Fruit fly (Drosophila melanogaster): ENCODE data around the gene CG8028.
A peak's percentile ranks its signal among the peaks of the same experiment; 100 is the strongest.

The CG8028 gene

dm6 chrX:19297899-19298784 is 18.0 kb upstream of the CG8028 start, which contains the start of gene CG8034 (continued):
- TF ChIP-seq eyg (GFP tag; optimal IDR thresholded peaks at IDR 0.05) (peak; percentile 91), CG13775 (GFP tag; optimal IDR thresholded peaks at IDR 0.05) (peak; percentile 96), sug (tag; optimal IDR thresholded peaks at IDR 0.05) (peak; percentile 96), ranshi (GFP tag; IDR thresholded peaks at IDR 0.05) (peak; percentile 93), crc (GFP tag; optimal IDR thresholded peaks at IDR 0.05) (peak; percentile 90), CG1792 (GFP tag; optimal IDR thresholded peaks at IDR 0.05) (peak; percentile 83), B-H2 (GFP tag; optimal IDR thresholded peaks at IDR 0.05) (peak; percentile 96), org-1 (GFP tag; optimal IDR thresholded peaks at IDR 0.05) (peak; percentile 97), sima (GFP tag; optimal IDR thresholded peaks at IDR 0.05) (peak; percentile 86), CG17328 (GFP tag; IDR thresholded peaks at IDR 0.05) (peak; percentile 83), Hsf (GFP tag; optimal IDR thresholded peaks at IDR 0.05) (peak; percentile 97), Sin3A (optimal IDR thresholded peaks at IDR 0.05) (no peak), CG14965 (GFP tag; optimal IDR thresholded peaks at IDR 0.05; ENCODE audit: borderline replicate concordance) (peak; percentile 46), CG17612 (GFP tag; IDR thresholded peaks at IDR 0.05) (peak; percentile 72), Sox102F (GFP tag; optimal IDR thresholded peaks at IDR 0.05) (peak; percentile 95), al (GFP tag; IDR thresholded peaks at IDR 0.05) (peak; percentile 95), E2f1 (GFP tag; IDR thresholded peaks at IDR 0.05) (peak; percentile 92), H15 (GFP tag; IDR thresholded peaks at IDR 0.05) (peak; percentile 90), CG15073 (GFP tag; optimal IDR thresholded peaks at IDR 0.05) (peak; percentile 55), Bgb (GFP tag; IDR thresholded peaks at IDR 0.05; ENCODE audit: partially characterized antibody) (0 out of 2 replicates have a peak, but pooled peaks have one; percentile 44), ttk (GFP tag; IDR thresholded peaks at IDR 0.05) (peak; percentile 91), CG2129 (GFP tag; IDR thresholded peaks at IDR 0.05; ENCODE audit: partially characterized antibody) (no peak), CG6683 (GFP tag; optimal IDR thresholded peaks at IDR 0.05) (peak; percentile 93), bcd (GFP tag; optimal IDR thresholded peaks at IDR 0.05) (peak; percentile 98), ewg (GFP tag; optimal IDR thresholded peaks at IDR 0.05) (peak; percentile 92), C15 (GFP tag; IDR thresholded peaks at IDR 0.05) (peak; percentile 80; the same call in 1 of the 3 replicates), CG17385 (GFP tag; optimal IDR thresholded peaks at IDR 0.05) (peak; percentile 92), CG34224 (GFP tag; IDR thresholded peaks at IDR 0.05; ENCODE audit: partially characterized antibody) (peak; percentile 30; the same call in 1 of the 3 replicates), unpg (GFP tag; optimal IDR thresholded peaks at IDR 0.05) (peak; percentile 97), CG11695 (GFP tag; IDR thresholded peaks at IDR 0.05) (peak; percentile 97), CG7839 (tag; optimal IDR thresholded peaks at IDR 0.05) (peak; percentile 98), HmgZ (tag; optimal IDR thresholded peaks at IDR 0.05) (peak; percentile 97), CG30403 (GFP tag; optimal IDR thresholded peaks at IDR 0.05) (peak; percentile 98), CG15011 (GFP tag; optimal IDR thresholded peaks at IDR 0.05) (peak; percentile 96), maf-S (GFP tag; optimal IDR thresholded peaks at IDR 0.05) (peak; percentile 96), CG14667 (GFP tag; IDR thresholded peaks at IDR 0.05) (peak; percentile 89), HLH4C (GFP tag; IDR thresholded peaks at IDR 0.05; ENCODE audit: partially characterized antibody) (peak; percentile 58; the same call in 2 of the 3 replicates), dati (GFP tag; IDR thresholded peaks at IDR 0.05) (0 out of 2 replicates have a peak, but pooled peaks have one; percentile 65), ssp (GFP tag; IDR thresholded peaks at IDR 0.05) (peak; percentile 87), CG9609 (GFP tag; optimal IDR thresholded peaks at IDR 0.05) (peak; percentile 95), nerfin-2 (GFP tag; IDR thresholded peaks at IDR 0.05; ENCODE audit: partially characterized antibody) (peak; percentile 51; the same call in 1 of the 2 replicates), CG30020 (tag; optimal IDR thresholded peaks at IDR 0.05) (peak; percentile 87), CG8924 (tag; optimal IDR thresholded peaks at IDR 0.05) (peak; percentile 98), Taf1 (GFP tag; IDR thresholded peaks at IDR 0.05) (peak; percentile 89), lilli (GFP tag; optimal IDR thresholded peaks at IDR 0.05) (peak; percentile 98), zen2 (GFP tag; IDR thresholded peaks at IDR 0.05; ENCODE audit: partially characterized antibody) (0 out of 3 replicates have a peak, but pooled peaks have one; percentile 22), ken (GFP tag; IDR thresholded peaks at IDR 0.05) (peak; percentile 85), Hand (GFP tag; optimal IDR thresholded peaks at IDR 0.05) (peak; percentile 93)
